Fruit fly (Drosophila melanogaster) whole organism, prepupa: ENCODE measurements around the gene FASN1.

Experiments
- CG10631 ChIP-seq: fragments of 200-800 bp; sonication (Bioruptor generic); optimal IDR thresholded peaks from 2 replicates; lab custom pipeline; 2016; ENCODE audit warnings: missing biosample characterization, missing genetic modification characterization
- CG11294 ChIP-seq: fragments of 200-800 bp; sonication (Bioruptor generic); IDR thresholded peaks from 2 replicates; pipeline ENCODE4 v1.3.6; 2022; ENCODE audit warnings: missing biosample characterization, missing genetic modification characterization
- CG15336 ChIP-seq: fragments of 200-800 bp; sonication (Bioruptor generic); IDR thresholded peaks from 2 replicates; pipeline ENCODE4 v1.3.6; 2022; ENCODE audit warnings: missing biosample characterization, missing genetic modification characterization
- CG1621 ChIP-seq: fragments of 200-800 bp; sonication (Bioruptor generic); optimal IDR thresholded peaks from 3 replicates; lab custom pipeline; 2018; ENCODE audit warnings: missing biosample characterization, mild to moderate bottlenecking, missing genetic modification characterization
- CG16779 ChIP-seq: fragments of 200-800 bp; sonication (Bioruptor generic); optimal IDR thresholded peaks from 3 replicates; lab custom pipeline; 2017; ENCODE audit warnings: missing biosample characterization, mild to moderate bottlenecking, missing genetic modification characterization
- CG31627 ChIP-seq: fragments of 200-800 bp; sonication (Bioruptor generic); optimal IDR thresholded peaks from 3 replicates; lab custom pipeline; 2016; ENCODE audit warnings: missing biosample characterization, missing genetic modification characterization
- CG32006 ChIP-seq: fragments of 200-800 bp; sonication (Bioruptor generic); optimal IDR thresholded peaks from 3 replicates; lab custom pipeline; 2017; ENCODE audit warnings: missing biosample characterization, mild to moderate bottlenecking, missing genetic modification characterization
- CG34406 ChIP-seq: fragments of 200-800 bp; sonication (Bioruptor generic); optimal IDR thresholded peaks from 3 replicates; lab custom pipeline; 2016; ENCODE audit warnings: missing biosample characterization, missing genetic modification characterization
- CG3919 ChIP-seq: fragments of 200-800 bp; sonication (Bioruptor generic); optimal IDR thresholded peaks from 3 replicates; lab custom pipeline; 2016; ENCODE audit warnings: missing biosample characterization, missing genetic modification characterization
- CG4318 ChIP-seq: fragments of 200-800 bp; sonication (Bioruptor generic); optimal IDR thresholded peaks from 3 replicates; lab custom pipeline; 2017; ENCODE audit warnings: missing biosample characterization, mild to moderate bottlenecking, missing genetic modification characterization
- CG6163 ChIP-seq: fragments of 200-800 bp; sonication (Bioruptor generic); IDR thresholded peaks from 3 replicates; pipeline ENCODE4 v1.3.6; 2022; ENCODE audit warnings: missing biosample characterization, missing genetic modification characterization
- CG6792 ChIP-seq: fragments of 200-800 bp; sonication (Bioruptor generic); optimal IDR thresholded peaks from 3 replicates; lab custom pipeline; 2016; ENCODE audit warnings: missing biosample characterization, missing genetic modification characterization
- CG6808 ChIP-seq: fragments of 200-800 bp; sonication (Bioruptor generic); optimal IDR thresholded peaks from 3 replicates; lab custom pipeline; 2017; ENCODE audit warnings: missing biosample characterization, missing genetic modification characterization, mild to moderate bottlenecking, moderate library complexity, missing genetic modification reagents
- CG6854 ChIP-seq: fragments of 200-800 bp; sonication (Bioruptor generic); optimal IDR thresholded peaks from 2 replicates; lab custom pipeline; 2017; ENCODE audit warnings: missing biosample characterization, mild to moderate bottlenecking, missing genetic modification characterization
- CG7368 ChIP-seq: fragments of 200-800 bp; sonication (Bioruptor generic); optimal IDR thresholded peaks from 3 replicates; lab custom pipeline; 2016; ENCODE audit warnings: missing biosample characterization, missing genetic modification characterization
- CG9139 ChIP-seq: fragments of 200-800 bp; sonication (Bioruptor generic); optimal IDR thresholded peaks from 3 replicates; lab custom pipeline; 2017; ENCODE audit warnings: missing biosample characterization, mild to moderate bottlenecking, missing genetic modification characterization
- Eip75B ChIP-seq: fragments of 200-800 bp; sonication (Bioruptor generic); optimal IDR thresholded peaks from 3 replicates; lab custom pipeline; 2016; ENCODE audit warnings: missing biosample characterization, missing genetic modification characterization
- Eip78C ChIP-seq: fragments of 200-800 bp; sonication (Bioruptor generic); peaks from one replicate; lab custom pipeline; 2016; ENCODE audit warnings: missing biosample characterization, missing genetic modification characterization
- Eip93F ChIP-seq: fragments of 200-800 bp; sonication (Bioruptor generic); optimal IDR thresholded peaks from 2 replicates; lab custom pipeline; 2016; ENCODE audit warnings: missing biosample characterization, mild to moderate bottlenecking, missing genetic modification characterization
- Ets21C ChIP-seq: fragments of 200-800 bp; sonication (Bioruptor generic); optimal IDR thresholded peaks from 3 replicates; lab custom pipeline; 2016; ENCODE audit warnings: missing biosample characterization, missing genetic modification characterization
- Ets96B ChIP-seq: fragments of 200-800 bp; optimal IDR thresholded peaks from 2 replicates; lab custom pipeline; 2019; ENCODE audit warnings: missing biosample characterization, mild to moderate bottlenecking, missing genetic modification characterization, moderate library complexity
- Gug ChIP-seq: fragments of 200-800 bp; sonication (Bioruptor generic); IDR thresholded peaks from 2 replicates; pipeline ENCODE4 v1.3.6; 2022; ENCODE audit warnings: missing biosample characterization, missing genetic modification characterization
- Hr4 ChIP-seq: fragments of 200-800 bp; sonication (Bioruptor generic); optimal IDR thresholded peaks from 3 replicates; lab custom pipeline; 2016; ENCODE audit warnings: missing biosample characterization, missing genetic modification characterization
- Lpt ChIP-seq: fragments of 200-800 bp; sonication (Bioruptor generic); optimal IDR thresholded peaks from 3 replicates; lab custom pipeline; 2016; ENCODE audit warnings: missing biosample characterization, missing genetic modification characterization
- Met ChIP-seq: fragments of 200-800 bp; sonication (Bioruptor generic); optimal IDR thresholded peaks from 3 replicates; lab custom pipeline; 2016; ENCODE audit warnings: missing biosample characterization, missing genetic modification characterization
- OdsH ChIP-seq: fragments of 200-800 bp; sonication (Bioruptor generic); optimal IDR thresholded peaks from 3 replicates; lab custom pipeline; 2016; ENCODE audit warnings: missing biosample characterization, missing genetic modification characterization
- Smox ChIP-seq: fragments of 200-800 bp; sonication (Bioruptor generic); optimal IDR thresholded peaks from 3 replicates; lab custom pipeline; 2016; ENCODE audit warnings: missing biosample characterization, missing genetic modification characterization
- Sox102F ChIP-seq: fragments of 200-800 bp; sonication (Bioruptor generic); optimal IDR thresholded peaks from 2 replicates; lab custom pipeline; 2016; ENCODE audit warnings: missing biosample characterization, mild to moderate bottlenecking, missing genetic modification characterization
- Sox14 ChIP-seq: fragments of 200-800 bp; sonication (Bioruptor generic); optimal IDR thresholded peaks from 3 replicates; lab custom pipeline; 2016; ENCODE audit warnings: missing biosample characterization, missing genetic modification characterization
- Sox15 ChIP-seq: fragments of 200-800 bp; sonication (Bioruptor generic); optimal IDR thresholded peaks from 3 replicates; lab custom pipeline; 2016; ENCODE audit warnings: missing biosample characterization, missing genetic modification characterization
- achi ChIP-seq: fragments of 200-800 bp; sonication (Bioruptor generic); optimal IDR thresholded peaks from 3 replicates; lab custom pipeline; 2016; ENCODE audit warnings: missing biosample characterization, missing genetic modification characterization
- cyc ChIP-seq: fragments of 200-800 bp; sonication (Bioruptor generic); optimal IDR thresholded peaks from 3 replicates; lab custom pipeline; 2016; ENCODE audit warnings: missing biosample characterization, missing genetic modification characterization
- dac ChIP-seq: fragments of 200-800 bp; sonication (Bioruptor generic); optimal IDR thresholded peaks from 2 replicates; lab custom pipeline; 2017; ENCODE audit warnings: missing biosample characterization, mild to moderate bottlenecking, missing genetic modification characterization
- eg ChIP-seq: fragments of 200-800 bp; sonication (Bioruptor generic); IDR thresholded peaks from 3 replicates; pipeline ENCODE4 v1.3.6; 2022; ENCODE audit warnings: missing biosample characterization, missing genetic modification characterization
- esn ChIP-seq: fragments of 200-800 bp; sonication (Bioruptor generic); optimal IDR thresholded peaks from 2 replicates; lab custom pipeline; 2016; ENCODE audit warnings: missing biosample characterization, mild to moderate bottlenecking, missing genetic modification characterization, moderate library complexity
- fkh ChIP-seq: fragments of 200-800 bp; sonication (Bioruptor generic); optimal IDR thresholded peaks from 3 replicates; lab custom pipeline; 2017; ENCODE audit warnings: missing biosample characterization, mild to moderate bottlenecking, missing genetic modification characterization, moderate library complexity
- lz ChIP-seq: fragments of 200-800 bp; sonication (Bioruptor generic); optimal IDR thresholded peaks from 3 replicates; lab custom pipeline; 2016; ENCODE audit warnings: missing biosample characterization, missing genetic modification characterization
- pdm3 ChIP-seq: fragments of 200-800 bp; sonication (Bioruptor generic); optimal IDR thresholded peaks from 3 replicates; lab custom pipeline; 2016; ENCODE audit warnings: missing biosample characterization, missing genetic modification characterization
- salr ChIP-seq, 2 experiments: fragments of 200-800 bp; sonication (Bioruptor generic); optimal IDR thresholded peaks; 3 replicates each; lab custom pipeline; 2016 to 2018; ENCODE audit warnings: missing biosample characterization in 2 of 2, missing genetic modification characterization in 2 of 2, mild to moderate bottlenecking in 1 of 2
- svp ChIP-seq: fragments of 200-800 bp; sonication (Bioruptor generic); peaks from one replicate; lab custom pipeline; 2016; ENCODE audit warnings: missing biosample characterization, missing genetic modification characterization
- topi ChIP-seq: fragments of 200-800 bp; sonication (Bioruptor generic); optimal IDR thresholded peaks from 3 replicates; lab custom pipeline; 2016; ENCODE audit warnings: missing biosample characterization, missing genetic modification characterization
- vri ChIP-seq: fragments of 200-800 bp; sonication (Bioruptor generic); optimal IDR thresholded peaks from 3 replicates; lab custom pipeline; 2016; ENCODE audit warnings: missing biosample characterization, mild to moderate bottlenecking, missing genetic modification characterization

Gene FASN1

dm6 chr2L:3055710-3056447 lies 519 bp upstream of the FASN1 start (continued):
- TF ChIP-seq CG15336 (GFP tag; lab: Robert Waterston, UW) (no peak), Ets21C (GFP tag; lab: Kevin White, UChicago) (peak; percentile 56), CG10631 (peak; percentile 52), CG6808 (peak; percentile 53), CG31627 (GFP tag; lab: Kevin White, UChicago) (peak; percentile 59), CG34406 (GFP tag; lab: Kevin White, UChicago) (peak; percentile 45), topi (GFP tag; lab: Kevin White, UChicago) (peak; percentile 69), Sox15 (GFP tag; lab: Kevin White, UChicago) (peak; percentile 38), CG1621 (no peak), CG9139 (GFP tag; lab: Kevin White, UChicago) (no peak), vri (GFP tag; lab: Kevin White, UChicago) (peak; percentile 46), dac (GFP tag; lab: Kevin White, UChicago) (no peak), CG11294 (GFP tag; lab: Robert Waterston, UW) (no peak), CG3919 (GFP tag; lab: Kevin White, UChicago) (peak; percentile 49), Lpt (GFP tag; lab: Kevin White, UChicago) (peak; percentile 11), lz (GFP tag; lab: Kevin White, UChicago) (peak; percentile 71)

dm6 chr2L:3057951-3058771 lies 1.8 kb downstream of the FASN1 start:
- TF ChIP-seq Sox102F (GFP tag; lab: Kevin White, UChicago) (no peak), CG16779 (tag; lab: Kevin White, UChicago) (no peak), CG4318 (GFP tag; lab: Kevin White, UChicago) (no peak), CG6163 (GFP tag; lab: Robert Waterston, UW) (no peak), achi (GFP tag; lab: Kevin White, UChicago) (no peak), fkh (GFP tag; lab: Kevin White, UChicago) (peak; percentile 82), svp (peak; percentile 94), esn (no peak), Eip78C (GFP tag; lab: Kevin White, UChicago) (peak; percentile 52), topi (GFP tag; lab: Kevin White, UChicago) (no peak), CG6854 (GFP tag; lab: Kevin White, UChicago) (no peak), CG3919 (GFP tag; lab: Kevin White, UChicago) (no peak), vri (GFP tag; lab: Kevin White, UChicago) (peak; percentile 56), CG6808 (no peak), Ets96B (no peak), Hr4 (GFP tag; lab: Kevin White, UChicago) (no peak), cyc (GFP tag; lab: Kevin White, UChicago) (no peak), Gug (GFP tag; lab: Robert Waterston, UW) (no peak), Eip93F (GFP tag; lab: Kevin White, UChicago) (no peak), CG6792 (GFP tag; lab: Kevin White, UChicago) (peak; percentile 12), CG34406 (GFP tag; lab: Kevin White, UChicago) (no peak)

- TF ChIP-seq Met (GFP tag; lab: Kevin White, UChicago), result peak; percentile 4
- TF ChIP-seq CG11294 (GFP tag; lab: Robert Waterston, UW), result 0 out of 2 replicates have a peak, but pooled peaks have one; percentile 16
- peak; percentile 35 for TF ChIP-seq svp
- peak; percentile 65 for TF ChIP-seq CG32006 (GFP tag; lab: Kevin White, UChicago)
- peak; percentile 3 for TF ChIP-seq cyc (GFP tag; lab: Kevin White, UChicago)
- no peak for TF ChIP-seq CG7368 (GFP tag; lab: Kevin White, UChicago)
- peak; percentile 31 for TF ChIP-seq pdm3 (GFP tag; lab: Kevin White, UChicago)
- TF ChIP-seq Sox102F (GFP tag; lab: Kevin White, UChicago), result peak; percentile 36
- TF ChIP-seq CG6854 (GFP tag; lab: Kevin White, UChicago), result no peak
- TF ChIP-seq OdsH (GFP tag; lab: Kevin White, UChicago), result no peak
- no peak for TF ChIP-seq Sox14
- peak; percentile 44 for TF ChIP-seq eg
- TF ChIP-seq Hr4 (GFP tag; lab: Kevin White, UChicago), result peak; percentile 56
- peak in 1 of 2 experiments; percentile 5 for TF ChIP-seq salr (GFP tag; optimal IDR thresholded peaks at IDR 0.05; lab: Kevin White, UChicago)
- TF ChIP-seq Smox, result no peak
- no peak for TF ChIP-seq Lpt (GFP tag; lab: Kevin White, UChicago)
- no peak for TF ChIP-seq CG9139 (GFP tag; lab: Kevin White, UChicago)
- TF ChIP-seq Eip78C (GFP tag; lab: Kevin White, UChicago), result peak; percentile 73
- no peak for TF ChIP-seq Eip75B (GFP tag; lab: Kevin White, UChicago)
- peak; percentile 29; the same call in 1 of the 2 replicates for TF ChIP-seq Gug (GFP tag; lab: Robert Waterston, UW)
- TF ChIP-seq Eip93F (GFP tag; lab: Kevin White, UChicago), result no peak
Measured at dm6 chr2L:3058772-3059623, 2.6 kb downstream of the FASN1 start.
